Fruit fly (Drosophila melanogaster) whole organism, embryonic: Measurements from ENCODE around the gene Fas3.

Experiments
- ATbp ChIP-seq: fragments of 200-800 bp; sonication (Bioruptor generic); optimal IDR thresholded peaks from 2 replicates; lab custom pipeline; 2017; ENCODE audit warnings: missing biosample characterization, mild to moderate bottlenecking, missing genetic modification characterization, missing genetic modification reagents
- Atf6 ChIP-seq: fragments of 200-800 bp; sonication (Bioruptor generic); IDR thresholded peaks from 2 replicates; pipeline ENCODE4 v1.3.6; 2022; ENCODE audit warnings: missing biosample characterization, missing genetic modification characterization
- CG10321 ChIP-seq: fragments of 200-800 bp; sonication (Bioruptor generic); IDR thresholded peaks from 2 replicates; pipeline ENCODE4 v1.3.6; 2022; ENCODE audit warnings: missing biosample characterization, missing genetic modification characterization
- CG10431 ChIP-seq: fragments of 200-800 bp; sonication (Bioruptor generic); optimal IDR thresholded peaks from 3 replicates; lab custom pipeline; 2018; ENCODE audit warnings: missing biosample characterization, mild to moderate bottlenecking, missing genetic modification characterization
- CG11247 ChIP-seq: fragments of 200-800 bp; sonication (Bioruptor generic); IDR thresholded peaks from 2 replicates; pipeline ENCODE4 v1.3.6; 2022; ENCODE audit warnings: missing biosample characterization, missing genetic modification characterization
- CG11398 ChIP-seq: fragments of 200-800 bp; sonication (Bioruptor generic); optimal IDR thresholded peaks from 2 replicates; lab custom pipeline; 2016; ENCODE audit warnings: missing biosample characterization, missing genetic modification characterization
- CG12769 ChIP-seq: fragments of 200-800 bp; sonication (Bioruptor generic); optimal IDR thresholded peaks from 2 replicates; lab custom pipeline; 2019; ENCODE audit warnings: missing biosample characterization, mild to moderate bottlenecking, missing genetic modification characterization, moderate library complexity
- CG13287 ChIP-seq: fragments of 200-800 bp; sonication (Bioruptor generic); IDR thresholded peaks from 2 replicates; pipeline ENCODE4 v1.3.6; 2022; ENCODE audit warnings: missing biosample characterization, missing genetic modification characterization; ENCODE audit not compliant: partially characterized antibody
- CG14441 ChIP-seq: fragments of 200-800 bp; sonication (Bioruptor generic); IDR thresholded peaks from 2 replicates; pipeline ENCODE4 v1.3.6; 2022; ENCODE audit warnings: missing biosample characterization, missing genetic modification characterization
- CG17385 ChIP-seq: fragments of 200-800 bp; sonication (Bioruptor generic); optimal IDR thresholded peaks from 3 replicates; lab custom pipeline; 2018; ENCODE audit warnings: missing biosample characterization, mild to moderate bottlenecking, missing genetic modification characterization
- CG17612 ChIP-seq: fragments of 200-800 bp; sonication (Bioruptor generic); IDR thresholded peaks from 2 replicates; pipeline ENCODE4 v1.3.6; 2022; ENCODE audit warnings: missing biosample characterization, missing genetic modification characterization
- CG18011 ChIP-seq: fragments of 200-800 bp; sonication (Bioruptor generic); optimal IDR thresholded peaks from 2 replicates; lab custom pipeline; 2017; ENCODE audit warnings: missing biosample characterization, missing genetic modification characterization, mild to moderate bottlenecking, moderate library complexity, missing genotype
- CG2199 ChIP-seq: fragments of 200-800 bp; sonication (Bioruptor generic); IDR thresholded peaks from 3 replicates; pipeline ENCODE4 v1.3.6; 2022; ENCODE audit warnings: missing biosample characterization, missing genetic modification characterization
- CG2202 ChIP-seq: fragments of 200-800 bp; sonication (Bioruptor generic); optimal IDR thresholded peaks from 2 replicates; lab custom pipeline; 2018; ENCODE audit warnings: missing biosample characterization, mild to moderate bottlenecking, missing genetic modification characterization
- CG2678 ChIP-seq: fragments of 200-800 bp; sonication (Bioruptor generic); optimal IDR thresholded peaks from 3 replicates; lab custom pipeline; 2019; ENCODE audit warnings: missing biosample characterization, mild to moderate bottlenecking, missing genetic modification characterization, moderate library complexity
- CG2712 ChIP-seq: fragments of 200-800 bp; optimal IDR thresholded peaks from 3 replicates; lab custom pipeline; 2019; ENCODE audit warnings: missing biosample characterization, mild to moderate bottlenecking, missing genetic modification characterization, moderate library complexity
- CG33557 ChIP-seq: fragments of 200-800 bp; sonication (Bioruptor generic); optimal IDR thresholded peaks from 2 replicates; lab custom pipeline; 2019; ENCODE audit warnings: missing biosample characterization, mild to moderate bottlenecking, missing genetic modification characterization, moderate library complexity
- CG3407 ChIP-seq: fragments of 200-800 bp; sonication (Bioruptor generic); optimal IDR thresholded peaks from 2 replicates; lab custom pipeline; 2018; ENCODE audit warnings: missing biosample characterization, mild to moderate bottlenecking, missing genetic modification characterization
- CG6854 ChIP-seq: fragments of 200-800 bp; sonication (Bioruptor generic); optimal IDR thresholded peaks from 3 replicates; lab custom pipeline; 2017; ENCODE audit warnings: missing biosample characterization, mild to moderate bottlenecking, missing genetic modification characterization
- CG7786 ChIP-seq: fragments of 200-800 bp; sonication (Bioruptor generic); optimal IDR thresholded peaks from 2 replicates; lab custom pipeline; 2016; ENCODE audit warnings: missing biosample characterization, missing genetic modification characterization
- D ChIP-seq, 2 experiments: fragments of 200-800 bp in 1 of 2; fragments of >200 bp in 1 of 2; sonication (Bioruptor generic) in 1 of 2; optimal IDR thresholded peaks; 2 replicates in 1 of 2; 3 replicates in 1 of 2; lab custom pipeline; 2017; ENCODE audit warnings: mild to moderate bottlenecking in 1 of 2, missing biosample characterization in 1 of 2, missing genetic modification characterization in 1 of 2, missing genetic modification reagents in 1 of 2
- Fer3 ChIP-seq: fragments of 200-800 bp; sonication (Bioruptor generic); optimal IDR thresholded peaks from 2 replicates; lab custom pipeline; 2018; ENCODE audit warnings: missing biosample characterization, mild to moderate bottlenecking, missing genetic modification characterization, moderate library complexity
- H2.0 ChIP-seq: fragments of 200-800 bp; sonication (Bioruptor generic); IDR thresholded peaks from 2 replicates; pipeline ENCODE4 v1.3.6; 2022; ENCODE audit warnings: missing biosample characterization, missing genetic modification characterization
- Hmr ChIP-seq: fragments of 200-800 bp; sonication (Bioruptor generic); optimal IDR thresholded peaks from 3 replicates; lab custom pipeline; 2017; ENCODE audit warnings: mild to moderate bottlenecking, missing biosample characterization, missing genetic modification reagents, missing genetic modification characterization
- Myb ChIP-seq: fragments of 200-800 bp; sonication (Bioruptor generic); optimal IDR thresholded peaks from 2 replicates; lab custom pipeline; 2016; ENCODE audit warnings: missing biosample characterization, missing genetic modification characterization
- NFAT ChIP-seq: fragments of 200-800 bp; sonication (Bioruptor generic); IDR thresholded peaks from 2 replicates; pipeline ENCODE4 v1.3.6; 2022; ENCODE audit warnings: missing biosample characterization, missing genetic modification characterization
- NK7.1 ChIP-seq: fragments of 200-800 bp; sonication (Bioruptor generic); optimal IDR thresholded peaks from 3 replicates; lab custom pipeline; 2016; ENCODE audit warnings: missing biosample characterization, missing genetic modification characterization
- Nf-YA ChIP-seq: fragments of 200-800 bp; sonication (Bioruptor generic); IDR thresholded peaks from 2 replicates; pipeline ENCODE4 v1.3.6; 2022; ENCODE audit warnings: missing biosample characterization, missing genetic modification characterization
- Rfx ChIP-seq: fragments of 200-800 bp; sonication (Bioruptor generic); IDR thresholded peaks from 2 replicates; pipeline ENCODE4 v1.3.6; 2022; ENCODE audit warnings: missing biosample characterization, missing genetic modification characterization
- Trl ChIP-seq, 3 experiments: fragments of >200 bp in 2 of 3; fragments of 200-800 bp in 1 of 3; sonication (Bioruptor generic) in 1 of 3; optimal IDR thresholded peaks; 2 replicates in 1 of 3; 3 replicates in 2 of 3; lab custom pipeline; 2016 to 2017; ENCODE audit warnings: missing biosample characterization in 1 of 3, missing genetic modification characterization in 1 of 3
- Vsx1 ChIP-seq: fragments of 200-800 bp; sonication (Bioruptor generic); optimal IDR thresholded peaks from 2 replicates; lab custom pipeline; 2017; ENCODE audit warnings: missing biosample characterization, mild to moderate bottlenecking, missing genetic modification characterization, missing genetic modification reagents
- Xrp1 ChIP-seq: fragments of 200-800 bp; sonication (Bioruptor generic); IDR thresholded peaks from 2 replicates; pipeline ENCODE4 v1.3.6; 2022; ENCODE audit warnings: missing biosample characterization, missing genetic modification characterization
- al ChIP-seq: fragments of 200-800 bp; sonication (Bioruptor generic); IDR thresholded peaks from 2 replicates; pipeline ENCODE4 v1.3.6; 2022; ENCODE audit warnings: missing biosample characterization, missing genetic modification characterization
- ci ChIP-seq: fragments of 200-800 bp; sonication (Bioruptor generic); IDR thresholded peaks from 3 replicates; pipeline ENCODE4 v1.3.6; 2022; ENCODE audit warnings: missing biosample characterization, missing genetic modification characterization
- crol ChIP-seq: fragments of 200-800 bp; sonication (Bioruptor generic); IDR thresholded peaks from 2 replicates; pipeline ENCODE4 v1.3.6; 2022; ENCODE audit warnings: missing biosample characterization, missing genetic modification characterization
- dpn ChIP-seq, 2 experiments: fragments of 200-800 bp; sonication (Bioruptor generic); optimal IDR thresholded peaks; 3 replicates each; lab custom pipeline; 2016; ENCODE audit warnings: missing biosample characterization in 2 of 2, missing genetic modification characterization in 2 of 2
- emc ChIP-seq: fragments of 200-800 bp; sonication (Bioruptor generic); optimal IDR thresholded peaks from 2 replicates; lab custom pipeline; 2016; ENCODE audit warnings: missing biosample characterization, missing genetic modification characterization
- fd64A ChIP-seq: fragments of 200-800 bp; sonication (Bioruptor generic); optimal IDR thresholded peaks from 3 replicates; lab custom pipeline; 2018; ENCODE audit warnings: missing biosample characterization, mild to moderate bottlenecking, missing genetic modification characterization
- ftz-f1 ChIP-seq: fragments of 200-800 bp; sonication (Bioruptor generic); optimal IDR thresholded peaks from 2 replicates; lab custom pipeline; 2016; ENCODE audit warnings: missing biosample characterization, missing genetic modification characterization
- grn ChIP-seq: fragments of 200-800 bp; sonication (Bioruptor generic); optimal IDR thresholded peaks from 3 replicates; lab custom pipeline; 2017; ENCODE audit warnings: missing biosample characterization, missing genetic modification characterization
- gsb-n ChIP-seq: fragments of 200-800 bp; sonication (Bioruptor generic); optimal IDR thresholded peaks from 3 replicates; lab custom pipeline; 2018; ENCODE audit warnings: missing biosample characterization, mild to moderate bottlenecking, missing genetic modification characterization
- jumu ChIP-seq: fragments of 200-800 bp; sonication (Bioruptor generic); optimal IDR thresholded peaks from 3 replicates; lab custom pipeline; 2016; ENCODE audit warnings: missing biosample characterization, missing genetic modification characterization
- kni ChIP-seq: fragments of 200-800 bp; sonication (Bioruptor generic); optimal IDR thresholded peaks from 3 replicates; lab custom pipeline; 2017; ENCODE audit warnings: mild to moderate bottlenecking, missing biosample characterization, missing genetic modification reagents, missing genetic modification characterization
- lmd ChIP-seq: fragments of 200-800 bp; sonication (Bioruptor generic); IDR thresholded peaks from 2 replicates; pipeline ENCODE4 v1.3.6; 2022; ENCODE audit warnings: missing biosample characterization, missing genetic modification characterization
- pnt ChIP-seq: fragments of 200-800 bp; sonication (Bioruptor generic); optimal IDR thresholded peaks from 3 replicates; lab custom pipeline; 2016; ENCODE audit warnings: missing biosample characterization, missing genetic modification characterization
- sens ChIP-seq: fragments of 200-800 bp; sonication (Bioruptor generic); peaks from one replicate; lab custom pipeline; 2016; ENCODE audit warnings: missing biosample characterization, missing genetic modification characterization
- seq ChIP-seq: fragments of 200-800 bp; sonication (Bioruptor generic); IDR thresholded peaks from 2 replicates; pipeline ENCODE4 v1.3.6; 2022; ENCODE audit warnings: missing biosample characterization, missing genetic modification characterization
- sqz ChIP-seq: fragments of 200-800 bp; sonication (Bioruptor generic); optimal IDR thresholded peaks from 3 replicates; lab custom pipeline; 2018; ENCODE audit warnings: missing biosample characterization, mild to moderate bottlenecking, missing genetic modification characterization
- sug ChIP-seq: fragments of 200-800 bp; optimal IDR thresholded peaks from 2 replicates; lab custom pipeline; 2019; ENCODE audit warnings: missing biosample characterization, mild to moderate bottlenecking, missing genetic modification characterization, moderate library complexity
- z ChIP-seq: fragments of 200-800 bp; sonication (Bioruptor generic); IDR thresholded peaks from 3 replicates; pipeline ENCODE4 v1.3.6; 2022; ENCODE audit warnings: missing biosample characterization, missing genetic modification characterization

Gene Fas3

dm6 chr2L:18327592-18328078, 7.7 kb downstream of the Fas3 start (continued):
- TF ChIP-seq Atf6 (GFP tag; lab: Robert Waterston, UW) = no peak
- TF ChIP-seq Hmr = peak; percentile 13
- peak; percentile 85 for TF ChIP-seq kni (GFP tag; lab: Kevin White, UChicago)
- no peak for TF ChIP-seq al (GFP tag; lab: Robert Waterston, UW)
- TF ChIP-seq CG10321 (GFP tag; lab: Robert Waterston, UW) = 0 out of 2 replicates have a peak, but pooled peaks have one; percentile 15
- no peak for TF ChIP-seq ftz-f1 (GFP tag; lab: Kevin White, UChicago)
- TF ChIP-seq CG10431 (GFP tag; lab: Kevin White, UChicago) = peak; percentile 35
- TF ChIP-seq sqz (GFP tag; lab: Kevin White, UChicago) = peak; percentile 90
- TF ChIP-seq CG2678 = peak; percentile 30
- no peak for TF ChIP-seq z (GFP tag; lab: Robert Waterston, UW)
- TF ChIP-seq sug = peak; percentile 14
- TF ChIP-seq sens (GFP tag; lab: Kevin White, UChicago) = peak; percentile 73
- TF ChIP-seq grn (GFP tag; lab: Kevin White, UChicago) = no peak
- peak; percentile 9 for TF ChIP-seq CG3407 (GFP tag; lab: Kevin White, UChicago)
- TF ChIP-seq ci = 0 out of 3 replicates have a peak, but pooled peaks have one; percentile 22
- TF ChIP-seq Nf-YA = no peak
- TF ChIP-seq CG12769 = peak; percentile 68
- peak; percentile 19 to 60 for TF ChIP-seq Trl (optimal IDR thresholded peaks at IDR 0.05; lab: Kevin White, UChicago)
- TF ChIP-seq Trl (GFP tag; optimal IDR thresholded peaks at IDR 0.05; lab: Kevin White, UChicago) = no peak
- peak; percentile 54 for TF ChIP-seq ATbp
- no peak for TF ChIP-seq CG18011 (GFP tag; lab: Kevin White, UChicago)
- 0 out of 3 replicates have a peak, but pooled peaks have one; percentile 56 for TF ChIP-seq CG2199 (GFP tag; lab: Robert Waterston, UW)
- no peak for TF ChIP-seq CG17385
- TF ChIP-seq CG13287 (GFP tag; lab: Robert Waterston, UW) = 0 out of 2 replicates have a peak, but pooled peaks have one; percentile 7
- peak; percentile 76 for TF ChIP-seq crol (GFP tag; lab: Robert Waterston, UW)
- TF ChIP-seq Vsx1 = peak; percentile 44

- TF ChIP-seq fd64A (GFP tag; lab: Kevin White, UChicago) (peak; percentile 19), CG2712 (tag; lab: Kevin White, UChicago) (peak; percentile 48), CG11247 (0 out of 2 replicates have a peak, but pooled peaks have one; percentile 52), H2.0 (no peak), CG33557 (GFP tag; lab: Kevin White, UChicago) (no peak), Fer3 (peak; percentile 37), NFAT (GFP tag; lab: Robert Waterston, UW) (no peak), ci (peak; percentile 79; the same call in 2 of the 3 replicates), CG2202 (tag; lab: Kevin White, UChicago) (no peak), CG7786 (GFP tag; lab: Kevin White, UChicago) (peak; percentile 44), lmd (GFP tag; lab: Robert Waterston, UW) (peak; percentile 60; the same call in 1 of the 2 replicates), CG11398 (GFP tag; lab: Kevin White, UChicago) (peak; percentile 4), Xrp1 (GFP tag; lab: Robert Waterston, UW) (peak; percentile 21; the same call in 1 of the 2 replicates), dpn (GFP tag; optimal IDR thresholded peaks at IDR 0.05; lab: Kevin White, UChicago) (peak; percentile 19 to 47), jumu (GFP tag; lab: Kevin White, UChicago) (peak; percentile 18), Rfx (GFP tag; lab: Robert Waterston, UW) (peak; percentile 66), D (optimal IDR thresholded peaks at IDR 0.05; lab: Kevin White, UChicago) (no peak), D (GFP tag; optimal IDR thresholded peaks at IDR 0.05; lab: Kevin White, UChicago) (peak; percentile 29), CG6854 (GFP tag; lab: Kevin White, UChicago) (no peak), CG17612 (GFP tag; lab: Robert Waterston, UW) (no peak), gsb-n (peak; percentile 26), seq (GFP tag; lab: Robert Waterston, UW) (0 out of 2 replicates have a peak, but pooled peaks have one; percentile 39), Myb (GFP tag; lab: Kevin White, UChicago) (peak; percentile 6), emc (GFP tag; lab: Kevin White, UChicago) (no peak), NK7.1 (GFP tag; lab: Kevin White, UChicago) (no peak), pnt (peak; percentile 47), CG14441 (GFP tag; lab: Robert Waterston, UW) (peak; percentile 70)
Measured at dm6 chr2L:18328737-18329136, 8.8 kb downstream of the Fas3 start.
